Fruit fly (Drosophila melanogaster): ENCODE results near the gene zfh1.

- TF ChIP-seq psq (optimal IDR thresholded peaks at IDR 0.05) (no peak), pan (optimal IDR thresholded peaks at IDR 0.05) (no peak), Dll (optimal IDR thresholded peaks at IDR 0.05) (no peak), usp (GFP tag; optimal IDR thresholded peaks at IDR 0.05) (no peak), CG8478 (optimal IDR thresholded peaks at IDR 0.05) (no peak)
Measured at dm6 chr3R:30731065-30731464, 34.7 kb upstream of the zfh1 start, which contains the start of gene CG11313.

Data from whole organism.